Worm (Caenorhabditis elegans): Measurements from ENCODE around the gene K08D8.4.
A peak's percentile ranks its signal among the peaks of the same experiment; 100 is the strongest.

Gene K08D8.4

ce11 chrIV:12893166-12893565, 16.6 kb downstream of the K08D8.4 start, which contains the start of gene K08D8.12:
TSS of gene K08D8.12 (plus strand) at chrIV:12893466.
- no peak for TF ChIP-seq ceh-30 (tag; optimal IDR thresholded peaks at IDR 0.05)
- no peak for TF ChIP-seq zip-5 (tag; optimal IDR thresholded peaks at IDR 0.05)
- no peak for TF ChIP-seq K02D7.2 (tag; optimal IDR thresholded peaks at IDR 0.05)
- TF ChIP-seq dve-1 (tag; optimal IDR thresholded peaks at IDR 0.05) = no peak
- no peak for TF ChIP-seq ceh-6 (GFP tag; optimal IDR thresholded peaks at IDR 0.05)
- no peak for TF ChIP-seq hlh-30 (tag; optimal IDR thresholded peaks at IDR 0.05; ENCODE audit: insufficient read depth)
- TF ChIP-seq sox-4 (tag; optimal IDR thresholded peaks at IDR 0.05) = no peak
- no peak for TF ChIP-seq rnt-1 (tag; optimal IDR thresholded peaks at IDR 0.05)
- no peak for TF ChIP-seq syd-9 (tag; optimal IDR thresholded peaks at IDR 0.05)
- TF ChIP-seq pha-4 (tag; optimal IDR thresholded peaks at IDR 0.05) = no peak
- no peak for TF ChIP-seq ets-4 (tag; optimal IDR thresholded peaks at IDR 0.05)
- TF ChIP-seq nhr-232 (tag; optimal IDR thresholded peaks at IDR 0.05) = no peak
- no peak for TF ChIP-seq ceh-22 (tag; optimal IDR thresholded peaks at IDR 0.05)
- TF ChIP-seq dmd-4 (tag; optimal IDR thresholded peaks at IDR 0.05; ENCODE audit: borderline replicate concordance) = no peak
- no peak for TF ChIP-seq eyg-1 (tag; optimal IDR thresholded peaks at IDR 0.05)
- TF ChIP-seq unc-42 (tag; optimal IDR thresholded peaks at IDR 0.05) = no peak
- TF ChIP-seq pha-2 (tag; optimal IDR thresholded peaks at IDR 0.05) = no peak
- no peak for TF ChIP-seq unc-86 (tag; optimal IDR thresholded peaks at IDR 0.05)

- TF ChIP-seq ceh-22 (tag; optimal IDR thresholded peaks at IDR 0.05) = no peak
- no peak for TF ChIP-seq sox-2 (GFP tag; IDR thresholded peaks at IDR 0.05)
- TF ChIP-seq unc-42 (tag; optimal IDR thresholded peaks at IDR 0.05) = no peak
- no peak for TF ChIP-seq pat-9 (tag; optimal IDR thresholded peaks at IDR 0.05)
- no peak for TF ChIP-seq ttx-3 (tag; optimal IDR thresholded peaks at IDR 0.05)
- no peak for TF ChIP-seq ceh-19 (GFP tag; optimal IDR thresholded peaks at IDR 0.05)
Observed at ce11 chrIV:12892194-12892593, 17.6 kb downstream of the K08D8.4 start, which contains the start of gene K08D8.1. TSS of gene K08D8.1 (plus strand) at chrIV:12892494.

- no peak for TF ChIP-seq rnt-1 (tag; optimal IDR thresholded peaks at IDR 0.05)
Observed at ce11 chrIV:12891080-12891479, 18.7 kb downstream of the K08D8.4 start.

- peak; percentile 4 for TF ChIP-seq elt-2 (tag; optimal IDR thresholded peaks at IDR 0.05)
- TF ChIP-seq fkh-10 (GFP tag; optimal IDR thresholded peaks at IDR 0.05) = no peak
- TF ChIP-seq unc-3 (GFP tag; conservative IDR thresholded peaks at IDR 0.05) = no peak
- no peak for TF ChIP-seq unc-3 (tag; optimal IDR thresholded peaks at IDR 0.05)
- TF ChIP-seq odd-2 (tag; optimal IDR thresholded peaks at IDR 0.05) = no peak
- TF ChIP-seq ceh-22 (tag; optimal IDR thresholded peaks at IDR 0.05) = no peak
Observed at ce11 chrIV:12890445-12890844, 19.4 kb downstream of the K08D8.4 start, which contains the start of gene K08D8.6. TSS of gene K08D8.6 (minus strand) at chrIV:12890508.

ce11 chrIV:12886012-12886411, 23.8 kb downstream of the K08D8.4 start:
- TF ChIP-seq unc-86 (tag; optimal IDR thresholded peaks at IDR 0.05) = no peak
- no peak for TF ChIP-seq ahr-1 (tag; optimal IDR thresholded peaks at IDR 0.05)
- no peak for TF ChIP-seq syd-9 (tag; optimal IDR thresholded peaks at IDR 0.05)
- no peak for TF ChIP-seq F13H6.1 (tag; optimal IDR thresholded peaks at IDR 0.05)
- no peak for TF ChIP-seq sdc-2 (tag; optimal IDR thresholded peaks at IDR 0.05)
- no peak for TF ChIP-seq ttx-3 (tag; optimal IDR thresholded peaks at IDR 0.05)
- TF ChIP-seq pax-1 (tag; optimal IDR thresholded peaks at IDR 0.05) = no peak
- no peak for TF ChIP-seq elt-2 (tag; optimal IDR thresholded peaks at IDR 0.05)
- TF ChIP-seq T23F11.4 (GFP tag; optimal IDR thresholded peaks at IDR 0.05) = no peak
- no peak for TF ChIP-seq ceh-19 (GFP tag; optimal IDR thresholded peaks at IDR 0.05)
- no peak for TF ChIP-seq che-1 (tag; optimal IDR thresholded peaks at IDR 0.05)

- TF ChIP-seq rnt-1 (tag; optimal IDR thresholded peaks at IDR 0.05) = no peak
- no peak for TF ChIP-seq fkh-10 (GFP tag; optimal IDR thresholded peaks at IDR 0.05)
- no peak for TF ChIP-seq hlh-30 (tag; optimal IDR thresholded peaks at IDR 0.05; ENCODE audit: insufficient read depth)
- TF ChIP-seq ama-1 (optimal IDR thresholded peaks at IDR 0.05) = no peak
Observed at ce11 chrIV:12883190-12883589, 26.6 kb downstream of the K08D8.4 start, which contains the start of gene ZK896.4. TSS of gene ZK896.4 (minus strand) at chrIV:12883290.

Data from whole organism, late embryonic.